Fruit fly (Drosophila melanogaster) whole organism, pupa: Measurements from ENCODE around the gene zuc.

ENCODE experiments used
- CG10348 ChIP-seq: fragments of 200-800 bp; sonication (Bioruptor generic); IDR thresholded peaks from 2 replicates; pipeline ENCODE4 v1.3.6; 2022; ENCODE audit warnings: missing biosample characterization, missing genetic modification characterization
- CG12605 ChIP-seq: fragments of 200-800 bp; sonication (Bioruptor generic); IDR thresholded peaks from 2 replicates; pipeline ENCODE4 v1.3.6; 2022; ENCODE audit warnings: missing biosample characterization, missing genetic modification characterization
- CG13204 ChIP-seq: fragments of 200-800 bp; sonication (Bioruptor generic); optimal IDR thresholded peaks from 2 replicates; lab custom pipeline; 2018; ENCODE audit warnings: missing biosample characterization, mild to moderate bottlenecking, missing genetic modification characterization, moderate library complexity
- CG14655 ChIP-seq: fragments of 200-800 bp; sonication (Bioruptor generic); optimal IDR thresholded peaks from 3 replicates; lab custom pipeline; 2017; ENCODE audit warnings: mild to moderate bottlenecking, missing biosample characterization, missing genetic modification reagents, missing genetic modification characterization
- CG15710 ChIP-seq: fragments of 200-800 bp; sonication (Bioruptor generic); optimal IDR thresholded peaks from 2 replicates; lab custom pipeline; 2018; ENCODE audit warnings: missing biosample characterization, mild to moderate bottlenecking, missing genetic modification characterization, moderate library complexity
- CG17806 ChIP-seq: fragments of 200-800 bp; sonication (Bioruptor generic); optimal IDR thresholded peaks from 2 replicates; lab custom pipeline; 2018; ENCODE audit warnings: missing biosample characterization, mild to moderate bottlenecking, missing genetic modification characterization, moderate library complexity
- CG32121 ChIP-seq: fragments of 200-800 bp; sonication (Bioruptor generic); IDR thresholded peaks from 2 replicates; pipeline ENCODE4 v1.3.6; 2022; ENCODE audit warnings: missing biosample characterization, missing genetic modification characterization
- CG34367 ChIP-seq: fragments of 200-800 bp; sonication (Bioruptor generic); optimal IDR thresholded peaks from 2 replicates; lab custom pipeline; 2018; ENCODE audit warnings: missing biosample characterization, mild to moderate bottlenecking, missing genetic modification characterization
- CG4496 ChIP-seq: fragments of 200-800 bp; sonication (Bioruptor generic); IDR thresholded peaks from 3 replicates; pipeline ENCODE4 v1.3.6; 2022; ENCODE audit warnings: missing biosample characterization, missing genetic modification characterization
- CG8159 ChIP-seq: fragments of 200-800 bp; sonication (Bioruptor generic); optimal IDR thresholded peaks from 3 replicates; lab custom pipeline; 2018; ENCODE audit warnings: missing biosample characterization, mild to moderate bottlenecking, missing genetic modification characterization, moderate library complexity
- CG8301 ChIP-seq: fragments of 200-800 bp; sonication (Bioruptor generic); optimal IDR thresholded peaks from 2 replicates; lab custom pipeline; 2018; ENCODE audit warnings: missing biosample characterization, mild to moderate bottlenecking, missing genetic modification characterization
- CG9948 ChIP-seq: fragments of 200-800 bp; sonication (Bioruptor generic); optimal IDR thresholded peaks from 2 replicates; lab custom pipeline; 2018; ENCODE audit warnings: missing biosample characterization, mild to moderate bottlenecking, missing genetic modification characterization, moderate library complexity
- D1 ChIP-seq: fragments of 200-800 bp; sonication (Bioruptor generic); optimal IDR thresholded peaks from 2 replicates; lab custom pipeline; 2018; ENCODE audit warnings: missing biosample characterization, mild to moderate bottlenecking, missing genetic modification characterization, moderate library complexity
- EcR ChIP-seq: fragments of 200-800 bp; sonication (Bioruptor generic); optimal IDR thresholded peaks from 3 replicates; lab custom pipeline; 2019; ENCODE audit warnings: missing biosample characterization, missing genetic modification characterization, mild to moderate bottlenecking, moderate library complexity, missing genetic modification reagents
- Ets98B ChIP-seq: fragments of 200-800 bp; sonication (Bioruptor generic); IDR thresholded peaks from 2 replicates; pipeline ENCODE4 v1.3.6; 2022; ENCODE audit warnings: missing biosample characterization, missing genetic modification characterization
- Pif1A ChIP-seq: fragments of 200-800 bp; sonication (Bioruptor generic); optimal IDR thresholded peaks from 3 replicates; lab custom pipeline; 2016; ENCODE audit warnings: missing biosample characterization, missing genetic modification characterization
- Pif1B ChIP-seq: fragments of 200-800 bp; sonication (Bioruptor generic); optimal IDR thresholded peaks from 3 replicates; lab custom pipeline; 2016; ENCODE audit warnings: missing biosample characterization, missing genetic modification characterization
- Snoo ChIP-seq: fragments of 200-800 bp; sonication (Bioruptor generic); optimal IDR thresholded peaks from 3 replicates; lab custom pipeline; 2017; ENCODE audit warnings: missing biosample characterization, mild to moderate bottlenecking, missing genetic modification characterization, inconsistent platforms
- fd96Ca ChIP-seq: fragments of 200-800 bp; sonication (Bioruptor generic); IDR thresholded peaks from 3 replicates; pipeline ENCODE4 v1.3.6; 2022; ENCODE audit warnings: missing biosample characterization, missing genetic modification characterization
- gl ChIP-seq: fragments of 200-800 bp; sonication (Bioruptor generic); optimal IDR thresholded peaks from 2 replicates; lab custom pipeline; 2018; ENCODE audit warnings: missing biosample characterization, mild to moderate bottlenecking, missing genetic modification characterization
- rn ChIP-seq: fragments of 200-800 bp; sonication (Bioruptor generic); IDR thresholded peaks from 2 replicates; pipeline ENCODE4 v1.3.6; 2022; ENCODE audit warnings: missing biosample characterization, missing genetic modification characterization

zuc gene

DNA sequence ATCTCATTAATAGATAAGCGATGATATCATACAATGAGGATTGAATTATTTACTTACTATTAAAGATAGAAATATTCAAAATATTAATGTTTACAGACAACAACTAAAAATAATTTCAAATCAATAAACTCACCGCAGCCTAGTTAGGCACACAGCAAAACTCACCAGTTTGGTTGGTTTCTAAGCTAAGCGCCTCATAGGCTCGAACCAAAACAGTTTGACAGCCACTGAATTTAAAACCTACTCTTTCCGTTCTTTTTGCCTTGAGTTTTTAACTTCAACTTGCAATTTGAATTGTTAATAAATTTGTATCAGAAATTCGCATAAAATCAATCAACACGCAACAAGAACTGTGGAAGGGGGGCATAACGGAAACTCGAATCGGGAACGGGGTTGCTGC is 41.2 kb downstream of the zuc start:
- TF ChIP-seq CG13204 (GFP tag; lab: Kevin White, UChicago) (no peak), Pif1A (GFP tag; lab: Kevin White, UChicago) (no peak), CG9948 (tag; lab: Kevin White, UChicago) (no peak), CG8301 (no peak), D1 (tag; lab: Kevin White, UChicago) (no peak), CG34367 (tag; lab: Kevin White, UChicago) (no peak), EcR (GFP tag; lab: Kevin White, UChicago) (no peak), CG12605 (GFP tag; lab: Robert Waterston, UW) (no peak), rn (GFP tag; lab: Robert Waterston, UW) (no peak)

DNA sequence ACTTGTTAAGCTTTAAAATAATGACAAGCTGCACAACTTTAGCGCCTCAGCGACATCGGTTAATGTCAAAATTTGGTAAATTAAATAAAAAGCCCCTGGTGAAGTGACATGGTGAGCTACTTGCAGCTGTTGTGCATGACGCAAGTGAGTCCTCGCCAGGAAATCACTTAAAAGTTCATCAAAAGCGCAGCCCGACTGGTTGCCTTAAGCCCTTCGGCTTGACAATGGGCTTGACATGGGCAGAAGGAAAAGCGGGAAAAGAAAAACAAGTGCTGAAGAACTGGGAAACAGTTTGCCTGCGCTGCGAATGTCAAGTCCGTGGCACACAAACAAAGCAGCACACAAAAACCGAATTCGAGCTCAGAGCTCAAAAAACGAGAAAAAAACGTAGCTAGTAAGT is 42.0 kb downstream of the zuc start, which contains the start of gene CG16964:
Gene CG16964, plus strand, starts transcription at position 301 of the 400 bp plus-strand sequence.
- TF ChIP-seq CG14655 (GFP tag; lab: Kevin White, UChicago) (no peak), fd96Ca (GFP tag; lab: Robert Waterston, UW) (no peak), CG32121 (GFP tag; lab: Robert Waterston, UW) (no peak), Ets98B (GFP tag; lab: Robert Waterston, UW) (no peak), rn (GFP tag; lab: Robert Waterston, UW) (no peak), CG13204 (GFP tag; lab: Kevin White, UChicago) (no peak), Pif1A (GFP tag; lab: Kevin White, UChicago) (no peak), CG10348 (no peak), CG8301 (no peak), CG4496 (GFP tag; lab: Robert Waterston, UW) (no peak), CG9948 (tag; lab: Kevin White, UChicago) (no peak), gl (tag; lab: Kevin White, UChicago) (no peak), CG17806 (tag; lab: Kevin White, UChicago) (no peak), CG15710 (tag; lab: Kevin White, UChicago) (no peak), CG12605 (GFP tag; lab: Robert Waterston, UW) (no peak), Snoo (tag; lab: Kevin White, UChicago) (no peak), CG8159 (no peak), CG34367 (tag; lab: Kevin White, UChicago) (no peak)

DNA sequence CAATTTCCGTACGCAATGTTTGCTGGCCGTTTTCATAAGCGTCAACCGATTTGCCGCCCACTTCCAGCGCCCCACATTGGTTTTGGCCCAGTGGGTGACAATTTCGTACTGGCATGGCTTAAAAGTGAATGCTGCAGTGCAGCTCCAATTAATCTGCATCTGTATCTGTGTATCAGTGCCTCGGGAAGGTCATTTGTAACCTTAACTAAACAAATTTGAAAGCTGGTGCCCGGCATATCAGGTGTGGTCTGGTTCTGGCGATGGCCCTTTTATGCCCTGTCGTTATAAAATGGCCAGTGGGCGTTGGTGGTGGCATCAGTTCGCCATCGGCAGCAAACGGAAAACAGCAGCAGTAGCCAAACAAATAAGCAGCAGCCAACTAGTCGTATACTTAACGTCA is 45.9 kb downstream of the zuc start, which contains the start of gene Crys:
Gene Crys, plus strand, starts transcription at position 301 of the 400 bp plus-strand sequence.
- no peak for TF ChIP-seq CG17806 (tag; lab: Kevin White, UChicago)
- TF ChIP-seq EcR (GFP tag; lab: Kevin White, UChicago), result no peak
- no peak for TF ChIP-seq CG14655 (GFP tag; lab: Kevin White, UChicago)
- TF ChIP-seq fd96Ca (GFP tag; lab: Robert Waterston, UW), result no peak
- no peak for TF ChIP-seq Pif1B (GFP tag; lab: Kevin White, UChicago)
- TF ChIP-seq Ets98B (GFP tag; lab: Robert Waterston, UW), result no peak
- no peak for TF ChIP-seq D1 (tag; lab: Kevin White, UChicago)
- no peak for TF ChIP-seq CG4496 (GFP tag; lab: Robert Waterston, UW)
- TF ChIP-seq CG15710 (tag; lab: Kevin White, UChicago), result no peak

DNA sequence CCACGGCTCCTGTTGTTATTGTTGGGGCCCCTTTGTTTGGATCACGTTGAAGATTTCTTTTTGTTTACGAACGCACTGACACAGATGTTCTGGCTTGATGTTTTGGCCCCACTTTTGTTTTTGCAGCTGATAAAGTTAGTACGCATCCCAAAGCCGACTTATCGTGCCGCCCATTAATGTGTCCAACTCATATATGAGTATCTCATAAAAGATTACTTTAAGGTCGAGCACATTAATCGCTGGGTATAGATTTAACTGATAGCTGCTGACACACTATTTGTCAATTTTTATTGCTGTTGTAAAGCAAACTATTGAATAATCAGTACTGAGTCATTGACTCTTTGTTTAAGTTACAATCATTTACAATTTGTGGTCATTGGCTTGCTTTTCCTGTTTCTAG is 46.9 kb downstream of the zuc start:
- TF ChIP-seq CG12605 (GFP tag; lab: Robert Waterston, UW) (no peak), fd96Ca (GFP tag; lab: Robert Waterston, UW) (no peak), CG34367 (tag; lab: Kevin White, UChicago) (no peak), CG8301 (no peak), Pif1B (GFP tag; lab: Kevin White, UChicago) (no peak), CG15710 (tag; lab: Kevin White, UChicago) (no peak), Snoo (tag; lab: Kevin White, UChicago) (no peak), Ets98B (GFP tag; lab: Robert Waterston, UW) (no peak), CG14655 (GFP tag; lab: Kevin White, UChicago) (no peak), EcR (GFP tag; lab: Kevin White, UChicago) (no peak), Pif1A (GFP tag; lab: Kevin White, UChicago) (no peak), CG8159 (no peak), D1 (tag; lab: Kevin White, UChicago) (no peak), CG4496 (GFP tag; lab: Robert Waterston, UW) (no peak), rn (GFP tag; lab: Robert Waterston, UW) (no peak), CG9948 (tag; lab: Kevin White, UChicago) (no peak), CG17806 (tag; lab: Kevin White, UChicago) (no peak), CG13204 (GFP tag; lab: Kevin White, UChicago) (no peak), CG32121 (GFP tag; lab: Robert Waterston, UW) (no peak)

DNA sequence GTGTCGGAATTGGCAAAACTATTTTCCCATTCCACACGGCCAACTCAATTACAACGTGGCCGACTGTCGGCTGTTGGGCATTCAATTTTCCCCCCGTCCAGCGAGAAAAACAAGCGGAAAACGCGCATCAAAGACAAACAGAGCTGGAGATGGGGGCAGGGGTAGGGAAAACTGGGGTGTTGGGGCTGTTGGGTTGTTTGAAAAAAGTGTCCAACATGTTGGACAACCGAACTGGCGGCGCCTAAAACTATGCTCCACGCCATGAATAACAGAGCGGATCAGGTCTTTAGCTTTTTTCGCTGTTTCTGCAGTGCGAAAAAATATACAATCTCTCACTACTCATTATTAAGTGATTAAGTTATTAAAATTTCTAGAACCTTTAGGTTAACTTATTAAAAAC is 47.4 kb downstream of the zuc start:
- TF ChIP-seq CG10348 (no peak), Ets98B (GFP tag; lab: Robert Waterston, UW) (0 out of 2 replicates have a peak, but pooled peaks have one; percentile 5), Snoo (tag; lab: Kevin White, UChicago) (no peak), CG8301 (peak; percentile 10), CG4496 (GFP tag; lab: Robert Waterston, UW) (peak; percentile 52; the same call in 1 of the 3 replicates), CG34367 (tag; lab: Kevin White, UChicago) (no peak), CG17806 (tag; lab: Kevin White, UChicago) (no peak), CG14655 (GFP tag; lab: Kevin White, UChicago) (peak; percentile 14), CG8159 (peak; percentile 12), CG13204 (GFP tag; lab: Kevin White, UChicago) (no peak), EcR (GFP tag; lab: Kevin White, UChicago) (no peak), CG15710 (tag; lab: Kevin White, UChicago) (no peak)

DNA sequence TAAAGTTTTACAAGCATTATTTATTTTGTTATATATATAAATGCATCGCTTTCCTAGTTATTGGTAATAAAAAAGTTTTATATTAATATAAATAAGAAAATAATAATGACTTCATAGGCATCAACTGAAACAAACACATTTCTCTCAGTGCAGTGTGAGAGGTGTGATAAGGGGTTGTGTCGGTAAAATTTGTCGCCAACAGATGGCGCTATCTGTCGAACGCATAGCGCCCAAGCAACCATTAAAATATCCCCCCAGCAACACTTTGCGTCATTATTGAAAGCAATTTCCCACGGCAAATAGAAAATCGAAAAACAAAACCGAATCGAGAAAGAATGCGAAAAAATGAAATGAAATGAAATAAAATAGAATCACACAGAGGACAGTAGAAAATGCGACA is 49.1 kb downstream of the zuc start:
- no peak for TF ChIP-seq Pif1A (GFP tag; lab: Kevin White, UChicago)
- TF ChIP-seq CG14655 (GFP tag; lab: Kevin White, UChicago), result no peak
- TF ChIP-seq CG15710 (tag; lab: Kevin White, UChicago), result no peak
